Fruit fly (Drosophila melanogaster) whole organism, embryonic: ENCODE data around the gene lbl.

Experiments used
- Ada2b ChIP-seq: fragments of 200-800 bp; sonication (Bioruptor generic); IDR thresholded peaks from 2 replicates; pipeline ENCODE4 v1.3.6; 2022; ENCODE audit warnings: missing biosample characterization, missing genetic modification characterization
- Blimp-1 ChIP-seq: fragments of 200-800 bp; sonication (Bioruptor generic); optimal IDR thresholded peaks from 3 replicates; lab custom pipeline; 2018; ENCODE audit warnings: missing biosample characterization, missing genetic modification characterization, mild to moderate bottlenecking, moderate library complexity, missing genetic modification reagents
- CG10543 ChIP-seq: fragments of 200-800 bp; sonication (Bioruptor generic); optimal IDR thresholded peaks from 3 replicates; lab custom pipeline; 2017; ENCODE audit warnings: missing biosample characterization, mild to moderate bottlenecking, missing genetic modification characterization, moderate library complexity
- CG11504 ChIP-seq: fragments of 200-800 bp; sonication (Bioruptor generic); optimal IDR thresholded peaks from 3 replicates; lab custom pipeline; 2019; ENCODE audit warnings: missing biosample characterization, mild to moderate bottlenecking, missing genetic modification characterization, moderate library complexity
- CG12219 ChIP-seq: fragments of 200-800 bp; sonication (Bioruptor generic); optimal IDR thresholded peaks from 3 replicates; lab custom pipeline; 2018; ENCODE audit warnings: missing biosample characterization, mild to moderate bottlenecking, missing genetic modification characterization
- CG1233 ChIP-seq: fragments of 200-800 bp; sonication (Bioruptor generic); optimal IDR thresholded peaks from 4 replicates; lab custom pipeline; 2018; ENCODE audit warnings: missing biosample characterization, mild to moderate bottlenecking, missing genetic modification characterization
- CG12659 ChIP-seq: fragments of 200-800 bp; sonication (Bioruptor generic); optimal IDR thresholded peaks from 3 replicates; lab custom pipeline; 2017; ENCODE audit warnings: mild to moderate bottlenecking, missing biosample characterization, missing genetic modification reagents, missing genetic modification characterization
- CG13123 ChIP-seq: fragments of 200-800 bp; sonication (Bioruptor generic); optimal IDR thresholded peaks from 2 replicates; lab custom pipeline; 2016; ENCODE audit warnings: missing biosample characterization, missing genetic modification characterization
- CG13424 ChIP-seq: fragments of 200-800 bp; sonication (Bioruptor generic); optimal IDR thresholded peaks from 2 replicates; lab custom pipeline; 2019; ENCODE audit warnings: missing biosample characterization, mild to moderate bottlenecking, missing genetic modification characterization, moderate library complexity
- CG13624 ChIP-seq: fragments of 200-800 bp; sonication (Bioruptor generic); optimal IDR thresholded peaks from 2 replicates; lab custom pipeline; 2016; ENCODE audit warnings: missing biosample characterization, missing genetic modification characterization
- CG15073 ChIP-seq: fragments of 200-800 bp; sonication (Bioruptor generic); optimal IDR thresholded peaks from 2 replicates; lab custom pipeline; 2016; ENCODE audit warnings: missing biosample characterization, missing genetic modification characterization
- CG1602 ChIP-seq: fragments of 200-800 bp; sonication (Bioruptor generic); optimal IDR thresholded peaks from 3 replicates; lab custom pipeline; 2016; ENCODE audit warnings: missing biosample characterization, missing genetic modification characterization
- CG18764 ChIP-seq: fragments of 200-800 bp; sonication (Bioruptor generic); optimal IDR thresholded peaks from 3 replicates; lab custom pipeline; 2016; ENCODE audit warnings: missing biosample characterization, missing genetic modification characterization
- CG3281 ChIP-seq: fragments of 200-800 bp; sonication (Bioruptor generic); optimal IDR thresholded peaks from 3 replicates; lab custom pipeline; 2017; ENCODE audit warnings: missing biosample characterization, mild to moderate bottlenecking, missing genetic modification characterization
- CG3407 ChIP-seq: fragments of 200-800 bp; sonication (Bioruptor generic); optimal IDR thresholded peaks from 2 replicates; lab custom pipeline; 2018; ENCODE audit warnings: missing biosample characterization, mild to moderate bottlenecking, missing genetic modification characterization
- CG34224 ChIP-seq: fragments of 200-800 bp; sonication (Bioruptor generic); IDR thresholded peaks from 3 replicates; pipeline ENCODE4 v1.3.6; 2022; ENCODE audit warnings: missing biosample characterization, missing genetic modification characterization; ENCODE audit not compliant: partially characterized antibody
- CG4282 ChIP-seq: fragments of 200-800 bp; sonication (Bioruptor generic); optimal IDR thresholded peaks from 2 replicates; lab custom pipeline; 2016; ENCODE audit warnings: missing biosample characterization, missing genetic modification characterization
- CG4328 ChIP-seq: fragments of 200-800 bp; sonication (Bioruptor generic); optimal IDR thresholded peaks from 3 replicates; lab custom pipeline; 2017; ENCODE audit warnings: missing biosample characterization, missing genetic modification reagents, missing genetic modification characterization
- CG7372 ChIP-seq: fragments of 200-800 bp; sonication (Bioruptor generic); IDR thresholded peaks from 2 replicates; pipeline ENCODE4 v1.3.6; 2022; ENCODE audit warnings: missing biosample characterization, missing genetic modification characterization
- CG8089 ChIP-seq: fragments of 200-800 bp; sonication (Bioruptor generic); optimal IDR thresholded peaks from 3 replicates; lab custom pipeline; 2016; ENCODE audit warnings: missing biosample characterization, missing genetic modification characterization
- CG9727 ChIP-seq: fragments of 200-800 bp; sonication (Bioruptor generic); optimal IDR thresholded peaks from 3 replicates; lab custom pipeline; 2017; ENCODE audit warnings: missing biosample characterization, mild to moderate bottlenecking, missing genetic modification characterization
- CG9932 ChIP-seq: fragments of 200-800 bp; sonication (Bioruptor generic); IDR thresholded peaks from 2 replicates; pipeline ENCODE4 v1.3.6; 2022; ENCODE audit warnings: missing biosample characterization, missing genetic modification characterization
- Deaf1 ChIP-seq: fragments of 200-800 bp; optimal IDR thresholded peaks from 3 replicates; lab custom pipeline; 2019; ENCODE audit warnings: missing biosample characterization, mild to moderate bottlenecking, missing genetic modification characterization, moderate library complexity
- Doc2 ChIP-seq: fragments of 200-800 bp; sonication (Bioruptor generic); IDR thresholded peaks from 2 replicates; pipeline ENCODE4 v1.3.6; 2022; ENCODE audit warnings: missing biosample characterization, missing genetic modification characterization
- Doc3 ChIP-seq: fragments of 200-800 bp; sonication (Bioruptor generic); IDR thresholded peaks from 3 replicates; pipeline ENCODE4 v1.3.6; 2022; ENCODE audit warnings: missing biosample characterization, missing genetic modification characterization; ENCODE audit not compliant: partially characterized antibody
- Eip74EF ChIP-seq, 2 experiments: fragments of 200-800 bp in 1 of 2; fragments of >200 bp in 1 of 2; sonication (Bioruptor generic) in 1 of 2; optimal IDR thresholded peaks; 2 replicates each; lab custom pipeline; 2017 to 2019; ENCODE audit warnings: missing biosample characterization in 2 of 2, missing genetic modification characterization in 2 of 2, mild to moderate bottlenecking in 1 of 2, moderate library complexity in 1 of 2
- Gug ChIP-seq: fragments of 200-800 bp; sonication (Bioruptor generic); IDR thresholded peaks from 4 replicates; pipeline ENCODE4 v1.3.6; 2022; ENCODE audit warnings: missing biosample characterization, missing genetic modification characterization
- HHEX ChIP-seq: fragments of 200-800 bp; sonication (Bioruptor generic); optimal IDR thresholded peaks from 3 replicates; lab custom pipeline; 2017; ENCODE audit warnings: missing biosample characterization, mild to moderate bottlenecking, missing genetic modification characterization, missing genetic modification reagents
- HLH3B ChIP-seq: fragments of 200-800 bp; sonication (Bioruptor generic); IDR thresholded peaks from 2 replicates; pipeline ENCODE4 v1.3.6; 2022; ENCODE audit warnings: missing biosample characterization, missing genetic modification characterization
- Hr39 ChIP-seq: fragments of >200 bp; optimal IDR thresholded peaks from 2 replicates; lab custom pipeline; 2017
- MTF-1 ChIP-seq: fragments of 200-800 bp; sonication (Bioruptor generic); optimal IDR thresholded peaks from 2 replicates; lab custom pipeline; 2018; ENCODE audit warnings: missing biosample characterization, mild to moderate bottlenecking, missing genetic modification characterization, borderline replicate concordance
- Optix ChIP-seq: fragments of 200-800 bp; sonication (Bioruptor generic); IDR thresholded peaks from 3 replicates; pipeline ENCODE4 v1.3.6; 2022; ENCODE audit warnings: missing biosample characterization, missing genetic modification characterization
- bab2 ChIP-seq: fragments of 200-800 bp; sonication (Bioruptor generic); optimal IDR thresholded peaks from 2 replicates; lab custom pipeline; 2016; ENCODE audit warnings: missing biosample characterization, missing genetic modification characterization
- bbx ChIP-seq: fragments of 200-800 bp; sonication (Bioruptor generic); IDR thresholded peaks from 2 replicates; pipeline ENCODE4 v1.3.6; 2022; ENCODE audit warnings: missing biosample characterization, missing genetic modification characterization; ENCODE audit not compliant: partially characterized antibody
- bowl ChIP-seq: fragments of 200-800 bp; sonication (Bioruptor generic); IDR thresholded peaks from 2 replicates; pipeline ENCODE4 v1.3.6; 2022; ENCODE audit warnings: missing biosample characterization, missing genetic modification characterization
- cad ChIP-seq: fragments of >200 bp; optimal IDR thresholded peaks from 2 replicates; lab custom pipeline; 2017; ENCODE audit warnings: missing biosample characterization, missing genetic modification characterization
- caup ChIP-seq: fragments of 200-800 bp; sonication (Bioruptor generic); optimal IDR thresholded peaks from 3 replicates; lab custom pipeline; 2017; ENCODE audit warnings: missing biosample characterization, mild to moderate bottlenecking, missing genetic modification characterization, moderate library complexity; ENCODE audit not compliant: severe bottlenecking
- dmrt11E ChIP-seq: fragments of 200-800 bp; sonication (Bioruptor generic); optimal IDR thresholded peaks from 3 replicates; lab custom pipeline; 2018; ENCODE audit warnings: missing biosample characterization, mild to moderate bottlenecking, missing genetic modification characterization, moderate library complexity
- ham ChIP-seq: fragments of 200-800 bp; sonication (Bioruptor generic); IDR thresholded peaks from 2 replicates; pipeline ENCODE4 v1.3.6; 2022; ENCODE audit warnings: missing biosample characterization, missing genetic modification characterization
- ind ChIP-seq: fragments of 200-800 bp; sonication (Bioruptor generic); optimal IDR thresholded peaks from 3 replicates; lab custom pipeline; 2016; ENCODE audit warnings: missing biosample characterization, missing genetic modification characterization
- kay ChIP-seq: fragments of 200-800 bp; sonication (Bioruptor generic); optimal IDR thresholded peaks from 2 replicates; lab custom pipeline; 2016; ENCODE audit warnings: missing biosample characterization, missing genetic modification characterization
- kni ChIP-seq: fragments of 200-800 bp; sonication (Bioruptor generic); optimal IDR thresholded peaks from 3 replicates; lab custom pipeline; 2017; ENCODE audit warnings: mild to moderate bottlenecking, missing biosample characterization, missing genetic modification reagents, missing genetic modification characterization
- luna ChIP-seq: fragments of 200-800 bp; sonication (Bioruptor generic); optimal IDR thresholded peaks from 2 replicates; lab custom pipeline; 2016; ENCODE audit warnings: missing biosample characterization, missing genetic modification characterization
- nmo ChIP-seq: fragments of 200-800 bp; sonication (Bioruptor generic); optimal IDR thresholded peaks from 2 replicates; lab custom pipeline; 2018; ENCODE audit warnings: missing biosample characterization, mild to moderate bottlenecking, missing genetic modification characterization, moderate library complexity
- pros ChIP-seq: fragments of 200-800 bp; sonication (Bioruptor generic); optimal IDR thresholded peaks from 3 replicates; lab custom pipeline; 2019; ENCODE audit warnings: missing biosample characterization, mild to moderate bottlenecking, missing genetic modification characterization, moderate library complexity
- ro ChIP-seq: fragments of 200-800 bp; sonication (Bioruptor generic); IDR thresholded peaks from 2 replicates; pipeline ENCODE4 v1.3.6; 2022; ENCODE audit warnings: missing biosample characterization, missing genetic modification characterization
- scrt ChIP-seq: fragments of 200-800 bp; sonication (Bioruptor generic); optimal IDR thresholded peaks from 2 replicates; lab custom pipeline; 2018; ENCODE audit warnings: missing biosample characterization, mild to moderate bottlenecking, missing genetic modification characterization, moderate library complexity
- seq ChIP-seq: fragments of 200-800 bp; sonication (Bioruptor generic); IDR thresholded peaks from 2 replicates; pipeline ENCODE4 v1.3.6; 2022; ENCODE audit warnings: missing biosample characterization, missing genetic modification characterization
- slp2 ChIP-seq: fragments of 200-800 bp; sonication (Bioruptor generic); optimal IDR thresholded peaks from 2 replicates; lab custom pipeline; 2016; ENCODE audit warnings: missing biosample characterization, missing genetic modification characterization
- unc-4 ChIP-seq: fragments of 200-800 bp; sonication (Bioruptor generic); IDR thresholded peaks from 2 replicates; pipeline ENCODE4 v1.3.6; 2022; ENCODE audit warnings: missing biosample characterization, missing genetic modification characterization; ENCODE audit not compliant: partially characterized antibody
- zf30C ChIP-seq: fragments of 200-800 bp; sonication (Bioruptor generic); optimal IDR thresholded peaks from 3 replicates; lab custom pipeline; 2018; ENCODE audit warnings: missing biosample characterization, mild to moderate bottlenecking, missing genetic modification characterization

Gene lbl

DNA sequence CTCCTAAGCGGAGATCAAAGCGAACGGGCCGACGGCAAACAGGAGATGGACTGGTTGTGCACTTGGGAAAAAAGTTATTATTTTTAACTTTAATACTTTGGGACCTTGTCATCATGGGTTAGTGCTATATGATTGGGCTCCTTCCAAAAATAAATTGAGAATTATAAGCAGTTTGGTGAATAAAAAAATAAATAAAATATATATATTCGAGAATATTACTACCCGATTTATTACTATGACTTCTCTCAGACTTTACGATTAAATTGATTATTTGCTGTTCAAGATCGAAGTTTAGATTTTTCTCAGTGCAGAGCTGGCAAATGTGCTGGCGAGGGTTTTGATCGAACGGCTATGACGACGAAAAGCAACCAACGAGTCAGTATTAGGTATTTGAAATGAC, 14.0 kb downstream of the lbl start (continued):
- no peak for TF ChIP-seq Doc2
- peak; percentile 39 for TF ChIP-seq nmo (GFP tag; lab: Kevin White, UChicago)
- TF ChIP-seq CG13123 (GFP tag; lab: Kevin White, UChicago), result no peak
- TF ChIP-seq unc-4, result no peak
- TF ChIP-seq Deaf1 (tag; lab: Kevin White, UChicago), result peak; percentile 28
- peak; percentile 74 for TF ChIP-seq CG11504 (tag; lab: Kevin White, UChicago)
- no peak for TF ChIP-seq slp2 (GFP tag; lab: Kevin White, UChicago)
- TF ChIP-seq kni (GFP tag; lab: Kevin White, UChicago), result no peak
- peak; percentile 32 for TF ChIP-seq scrt
- no peak for TF ChIP-seq bab2 (GFP tag; lab: Kevin White, UChicago)
- no peak for TF ChIP-seq CG3407 (GFP tag; lab: Kevin White, UChicago)
- TF ChIP-seq CG12219 (GFP tag; lab: Kevin White, UChicago), result no peak
- TF ChIP-seq CG9727 (GFP tag; lab: Kevin White, UChicago), result peak; percentile 71
- TF ChIP-seq HLH3B (GFP tag; lab: Robert Waterston, UW), result no peak; the same call in 1 of the 2 replicates
- no peak for TF ChIP-seq CG9932 (GFP tag; lab: Robert Waterston, UW)
- peak; percentile 13 for TF ChIP-seq zf30C (GFP tag; lab: Kevin White, UChicago)
- TF ChIP-seq CG4328, result no peak
- TF ChIP-seq cad, result no peak
- no peak for TF ChIP-seq CG34224 (GFP tag; lab: Robert Waterston, UW)
- peak; percentile 40 for TF ChIP-seq ind (GFP tag; lab: Kevin White, UChicago)
- no peak for TF ChIP-seq bowl (GFP tag; lab: Robert Waterston, UW)
- TF ChIP-seq CG13624 (GFP tag; lab: Kevin White, UChicago), result no peak
- TF ChIP-seq seq (GFP tag; lab: Robert Waterston, UW), result no peak
- TF ChIP-seq CG18764, result peak; percentile 7
- TF ChIP-seq CG3281 (GFP tag; lab: Kevin White, UChicago), result peak; percentile 52
- TF ChIP-seq kay (GFP tag; lab: Kevin White, UChicago), result no peak
- TF ChIP-seq ham (GFP tag; lab: Robert Waterston, UW), result no peak
- peak; percentile 33 for TF ChIP-seq HHEX (GFP tag; lab: Kevin White, UChicago)
- no peak for TF ChIP-seq CG8089 (GFP tag; lab: Kevin White, UChicago)
- 0 out of 2 replicates have a peak, but pooled peaks have one; percentile 37 for TF ChIP-seq CG7372 (GFP tag; lab: Robert Waterston, UW)
- peak; percentile 46; the same call in 1 of the 2 replicates for TF ChIP-seq Ada2b (GFP tag; lab: Robert Waterston, UW)
- TF ChIP-seq CG4282 (GFP tag; lab: Kevin White, UChicago), result no peak
- no peak for TF ChIP-seq Hr39 (lab: Kevin White, UChicago)
- no peak for TF ChIP-seq luna (GFP tag; lab: Kevin White, UChicago)
- TF ChIP-seq Blimp-1 (GFP tag; lab: Kevin White, UChicago), result peak; percentile 48
- TF ChIP-seq Gug (GFP tag; lab: Robert Waterston, UW), result peak; percentile 7; the same call in 1 of the 4 replicates
- no peak for TF ChIP-seq Eip74EF (GFP tag; optimal IDR thresholded peaks at IDR 0.05; lab: Kevin White, UChicago)
- TF ChIP-seq caup, result peak; percentile 12
- TF ChIP-seq CG10543 (GFP tag; lab: Kevin White, UChicago), result no peak
- TF ChIP-seq Optix, result no peak
- TF ChIP-seq CG1233 (GFP tag; lab: Kevin White, UChicago), result peak; percentile 43
- no peak for TF ChIP-seq bbx (GFP tag; lab: Robert Waterston, UW)
- TF ChIP-seq ro (GFP tag; lab: Robert Waterston, UW), result no peak
- peak; percentile 76 for TF ChIP-seq dmrt11E (tag; lab: Kevin White, UChicago)
- peak; percentile 8 for TF ChIP-seq CG12659
- no peak for TF ChIP-seq MTF-1 (GFP tag; lab: Kevin White, UChicago)
- peak; percentile 40 for TF ChIP-seq CG13424 (tag; lab: Kevin White, UChicago)
- TF ChIP-seq Doc3, result no peak
- TF ChIP-seq CG1602 (GFP tag; lab: Kevin White, UChicago), result no peak
- no peak for TF ChIP-seq pros
- no peak for TF ChIP-seq CG15073
